Worm (Caenorhabditis elegans) whole organism, L1 larva: ENCODE results near the gene Y116A8C.33.

Experiments
- ama-1 ChIP-seq: fragments of 150-350 bp; optimal IDR thresholded peaks from 2 replicates; lab custom pipeline; 2014
- blmp-1 ChIP-seq: fragments of 150-350 bp; optimal IDR thresholded peaks from 2 replicates; lab custom pipeline; 2014; ENCODE audit warnings: missing biosample characterization, missing genetic modification characterization
- ceh-90 ChIP-seq: sonication (generic microtip); optimal IDR thresholded peaks from 2 replicates; lab custom pipeline; 2016; ENCODE audit warnings: missing genetic modification characterization, missing compliant biosample characterization
- ces-1 ChIP-seq: fragments of 150-350 bp; optimal IDR thresholded peaks from 2 replicates; lab custom pipeline; 2014; ENCODE audit warnings: missing biosample characterization, missing genetic modification reagents, missing genetic modification characterization
- dpl-1 ChIP-seq, 3 experiments: fragments of 150-350 bp in 2 of 3; sonication (generic microtip) in 1 of 3; optimal IDR thresholded peaks; 2 replicates each; lab custom pipeline; 2014 to 2017; ENCODE audit warnings: missing biosample characterization in 3 of 3, missing genetic modification characterization in 3 of 3, missing genetic modification reagents in 3 of 3
- efl-1 ChIP-seq, 4 experiments: fragments of 150-350 bp; optimal IDR thresholded peaks in 3 of 4; peaks in 1 of 4; 1 replicate in 1 of 4; 2 replicates in 3 of 4; lab custom pipeline; 2014; ENCODE audit warnings: missing biosample characterization in 2 of 4, missing genetic modification characterization in 2 of 4, missing genetic modification reagents in 2 of 4
- ets-5 ChIP-seq: fragments of 200-800 bp; sonication (Bioruptor generic); IDR thresholded peaks from 2 replicates; pipeline ENCODE4 v1.3.6; 2022; ENCODE audit warnings: missing genetic modification characterization, missing compliant biosample characterization
- fkh-10 ChIP-seq: sonication (generic microtip); optimal IDR thresholded peaks from 2 replicates; lab custom pipeline; 2017; ENCODE audit warnings: missing biosample characterization, missing genetic modification reagents, missing genetic modification characterization
- fkh-8 ChIP-seq: sonication (generic microtip); optimal IDR thresholded peaks from 2 replicates; lab custom pipeline; 2016; ENCODE audit warnings: mild to moderate bottlenecking, missing genetic modification characterization, missing compliant biosample characterization
- grh-1 ChIP-seq: fragments of 200-800 bp; sonication (Bioruptor generic); IDR thresholded peaks from 2 replicates; pipeline ENCODE4 v1.3.6; 2022; ENCODE audit warnings: missing genetic modification reagents, missing genetic modification characterization, missing compliant biosample characterization
- lin-14 ChIP-seq: fragments of 200-800 bp; sonication (Bioruptor generic); optimal IDR thresholded peaks from 2 replicates; lab custom pipeline; 2018; ENCODE audit warnings: mild to moderate bottlenecking, missing genetic modification characterization, moderate library complexity, missing compliant biosample characterization
- lin-35 ChIP-seq, 2 experiments: fragments of 150-350 bp; optimal IDR thresholded peaks; 2 replicates each; lab custom pipeline; 2014; ENCODE audit warnings: missing biosample characterization in 2 of 2, missing genetic modification characterization in 2 of 2, missing genetic modification reagents in 2 of 2
- lsy-2 ChIP-seq, 2 experiments: fragments of 150-350 bp; optimal IDR thresholded peaks; 2 replicates each; lab custom pipeline; 2014; ENCODE audit warnings: missing biosample characterization in 2 of 2, missing genetic modification characterization in 2 of 2
- mdl-1 ChIP-seq, 2 experiments: fragments of 150-350 bp; optimal IDR thresholded peaks; 2 replicates each; lab custom pipeline; 2014 to 2017; ENCODE audit warnings: missing biosample characterization in 2 of 2, missing genetic modification characterization in 2 of 2, inconsistent platforms in 1 of 2
- nhr-11 ChIP-seq: fragments of 150-350 bp; optimal IDR thresholded peaks from 2 replicates; lab custom pipeline; 2014; ENCODE audit warnings: missing biosample characterization, missing genetic modification characterization
- nhr-237 ChIP-seq: fragments of 150-350 bp; optimal IDR thresholded peaks from 2 replicates; lab custom pipeline; 2014; ENCODE audit warnings: missing biosample characterization, missing genetic modification characterization
- nhr-28 ChIP-seq: fragments of 150-350 bp; optimal IDR thresholded peaks from 2 replicates; lab custom pipeline; 2014; ENCODE audit warnings: missing biosample characterization, missing genetic modification characterization
- nhr-71 ChIP-seq: sonication (generic microtip); optimal IDR thresholded peaks from 2 replicates; lab custom pipeline; 2016; ENCODE audit warnings: mild to moderate bottlenecking, missing genetic modification characterization, moderate library complexity, missing compliant biosample characterization
- nhr-90 ChIP-seq: sonication (generic microtip); optimal IDR thresholded peaks from 2 replicates; lab custom pipeline; 2016; ENCODE audit warnings: mild to moderate bottlenecking, missing genetic modification characterization, missing compliant biosample characterization; ENCODE audit not compliant: poor library complexity
- sptf-1 ChIP-seq: fragments of 150-350 bp; optimal IDR thresholded peaks from 2 replicates; lab custom pipeline; 2014; ENCODE audit warnings: missing biosample characterization, missing genetic modification characterization
- tlp-1 ChIP-seq: fragments of 150-350 bp; optimal IDR thresholded peaks from 2 replicates; lab custom pipeline; 2014; ENCODE audit warnings: missing biosample characterization, missing genetic modification characterization
- unc-62 ChIP-seq: fragments of 150-350 bp; optimal IDR thresholded peaks from 2 replicates; lab custom pipeline; 2014; ENCODE audit warnings: missing biosample characterization, missing genetic modification reagents, missing genetic modification characterization
- unc-98 ChIP-seq: fragments of 200-800 bp; sonication (Bioruptor generic); IDR thresholded peaks from 2 replicates; pipeline ENCODE4 v1.3.6; 2022; ENCODE audit warnings: missing genetic modification characterization, missing compliant biosample characterization
- xbp-1 ChIP-seq: sonication (generic microtip); optimal IDR thresholded peaks from 2 replicates; lab custom pipeline; 2016; ENCODE audit warnings: missing genetic modification characterization, missing compliant biosample characterization
- zip-4 ChIP-seq: fragments of 200-800 bp; sonication (Bioruptor generic); optimal IDR thresholded peaks from 2 replicates; lab custom pipeline; 2018; ENCODE audit warnings: mild to moderate bottlenecking, missing genetic modification characterization, moderate library complexity, missing compliant biosample characterization
- ztf-11 ChIP-seq, 2 experiments: sonication (generic microtip); optimal IDR thresholded peaks; 2 replicates each; lab custom pipeline; 2016 to 2017; ENCODE audit warnings: missing genetic modification characterization in 2 of 2, missing biosample characterization in 1 of 2, missing compliant biosample characterization in 1 of 2

Y116A8C.33 gene

ce11 chrIV:17118987-17119732, 7.2 kb downstream of the Y116A8C.33 start, which contains the start of gene itsn-1:
Gene itsn-1 (plus strand): TSS chrIV:17119682.
- TF ChIP-seq fkh-8 (no peak), sptf-1 (tag; lab: Kevin White, UChicago) (no peak), lin-14 (peak; percentile 26), fkh-10 (no peak), mdl-1 (tag; optimal IDR thresholded peaks at IDR 0.05; lab: Kevin White, UChicago) (no peak), unc-98 (GFP tag; lab: Robert Waterston, UW) (0 out of 2 replicates have a peak, but pooled peaks have one; percentile 7), nhr-28 (tag; lab: Kevin White, UChicago) (no peak), nhr-90 (no peak), tlp-1 (tag; lab: Kevin White, UChicago) (no peak), ztf-11 (tag; optimal IDR thresholded peaks at IDR 0.05; lab: Kevin White, UChicago) (no peak)

ce11 chrIV:17121058-17121773, 9.3 kb downstream of the Y116A8C.33 start:
- TF ChIP-seq efl-1 (optimal IDR thresholded peaks at IDR 0.05; lab: Kevin White, UChicago) (peak in 1 of 2 experiments; percentile 16), efl-1 (GFP tag; optimal IDR thresholded peaks at IDR 0.05 in 1 of 2; lab: Kevin White, UChicago) (peak in 1 of 2 experiments; percentile 74), nhr-237 (tag; lab: Kevin White, UChicago) (no peak)

DNA sequence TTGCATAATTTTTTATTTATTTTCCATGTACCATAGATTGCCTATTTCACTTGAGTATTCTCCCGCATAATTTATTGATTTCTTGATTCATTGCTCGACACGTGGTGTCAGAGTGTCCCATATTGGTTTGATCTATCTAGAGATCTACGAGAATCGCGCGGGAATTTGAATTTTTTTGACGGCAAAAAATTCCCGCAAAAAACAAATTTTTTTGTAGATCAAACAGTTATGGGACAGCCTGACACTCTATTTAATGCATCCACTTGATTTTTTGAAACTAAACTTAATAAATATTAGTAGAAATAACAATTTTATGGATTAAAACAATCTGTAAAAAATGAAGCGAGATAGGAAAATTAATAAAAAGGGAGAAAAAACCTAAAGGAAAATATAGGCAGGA, 14.1 kb downstream of the Y116A8C.33 start:
- no peak for TF ChIP-seq ces-1 (GFP tag; lab: Kevin White, UChicago)

DNA sequence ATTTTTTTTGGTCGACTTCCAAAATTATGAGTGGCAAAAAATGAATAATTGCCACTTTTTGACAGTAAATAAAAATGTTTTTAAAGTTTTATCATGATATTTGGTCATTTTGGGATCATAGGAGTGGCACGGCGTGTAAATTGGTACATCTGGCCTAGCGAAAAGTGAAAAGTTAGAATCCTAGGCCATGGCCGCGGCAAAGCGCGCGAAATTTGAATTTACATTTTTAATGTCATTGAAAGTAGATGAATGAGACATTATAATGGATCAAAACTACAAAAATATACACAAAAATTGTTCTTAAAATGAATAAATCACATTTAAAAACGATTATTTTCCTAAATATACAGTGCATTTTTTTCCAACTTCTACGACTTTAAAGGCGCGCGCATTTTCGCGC, 14.6 kb downstream of the Y116A8C.33 start:
- peak in 2 of 3 experiments; percentile 39 to 57 for TF ChIP-seq dpl-1 (GFP tag; optimal IDR thresholded peaks at IDR 0.05; lab: Kevin White, UChicago)
- peak; percentile 16 to 50 for TF ChIP-seq efl-1 (optimal IDR thresholded peaks at IDR 0.05; lab: Kevin White, UChicago)
- peak; percentile 60 to 93 for TF ChIP-seq efl-1 (GFP tag; optimal IDR thresholded peaks at IDR 0.05 in 1 of 2; lab: Kevin White, UChicago)
- no peak for TF ChIP-seq lsy-2 (tag; optimal IDR thresholded peaks at IDR 0.05; lab: Kevin White, UChicago)
- TF ChIP-seq lin-35 (GFP tag; optimal IDR thresholded peaks at IDR 0.05; lab: Kevin White, UChicago) = peak in 1 of 2 experiments; percentile 26
- TF ChIP-seq ceh-90 (tag; lab: Kevin White, UChicago) = peak; percentile 28

DNA sequence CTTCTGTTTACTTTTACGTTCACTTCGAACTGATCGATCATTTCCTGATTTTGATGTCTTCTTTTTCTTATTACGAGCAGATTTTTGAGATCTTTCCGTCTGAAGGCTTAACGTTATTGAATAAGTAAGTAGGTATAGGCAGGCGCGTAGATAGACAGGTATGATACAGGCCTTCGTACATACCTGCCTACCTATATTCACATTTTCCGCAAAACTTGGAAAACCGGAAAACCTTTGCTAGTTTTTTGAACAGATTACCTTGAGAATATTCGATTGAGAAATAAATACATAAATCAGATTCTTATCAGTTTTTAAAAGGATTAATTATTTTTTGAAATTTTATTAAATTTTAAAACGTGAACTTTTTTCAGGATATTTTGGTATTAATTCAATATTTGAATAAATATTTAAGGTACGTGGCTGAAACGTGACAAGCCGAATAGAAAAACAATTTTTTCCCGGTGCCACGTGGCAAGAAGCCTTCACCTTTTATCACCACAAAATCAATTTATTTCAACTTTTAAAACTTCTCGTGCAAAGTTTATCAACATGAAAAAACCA, 19.2 kb downstream of the Y116A8C.33 start, which contains the start of the genes Y116A8C.37 and Y116A8C.38:
Gene Y116A8C.37 (minus strand): TSS at position 101 of the 561 bp plus-strand sequence.
Gene Y116A8C.38 (plus strand): TSS at position 511 of the 561 bp plus-strand sequence.
- TF ChIP-seq nhr-11 (tag; lab: Kevin White, UChicago) (no peak), ztf-11 (tag; optimal IDR thresholded peaks at IDR 0.05; lab: Kevin White, UChicago) (no peak), ama-1 (lab: Kevin White, UChicago) (no peak)

ce11 chrIV:17150418-17150817, 38.5 kb downstream of the Y116A8C.33 start:
- TF ChIP-seq unc-98 (GFP tag; lab: Robert Waterston, UW) (no peak), unc-62 (GFP tag; lab: Kevin White, UChicago) (no peak), xbp-1 (tag; lab: Kevin White, UChicago) (no peak), sptf-1 (tag; lab: Kevin White, UChicago) (no peak), blmp-1 (tag; lab: Kevin White, UChicago) (no peak), zip-4 (GFP tag; lab: Kevin White, UChicago) (no peak), nhr-71 (no peak), nhr-90 (no peak), ets-5 (GFP tag; lab: Robert Waterston, UW) (no peak), grh-1 (no peak)
